Worm (Caenorhabditis elegans) whole organism, early embryonic: ENCODE measurements around the gene Y46G5A.18.

ENCODE experiments used
- F13C5.2 ChIP-seq: sonication (generic microtip); optimal IDR thresholded peaks from 2 replicates; lab custom pipeline; 2017; ENCODE audit warnings: mild to moderate bottlenecking, missing genetic modification characterization, inconsistent platforms, missing compliant biosample characterization
- aly-1 ChIP-seq: sonication (generic microtip); optimal IDR thresholded peaks from 2 replicates; lab custom pipeline; 2016; ENCODE audit warnings: missing genetic modification characterization, missing compliant biosample characterization
- ama-1 ChIP-seq: fragments of 150-350 bp; optimal IDR thresholded peaks from 2 replicates; lab custom pipeline; 2014
- ceh-36 ChIP-seq: sonication (generic microtip); optimal IDR thresholded peaks from 2 replicates; lab custom pipeline; 2016; ENCODE audit warnings: missing genetic modification characterization, inconsistent platforms, missing compliant biosample characterization
- flt-1 ChIP-seq: fragments of 200-800 bp; sonication (Bioruptor generic); IDR thresholded peaks from 2 replicates; pipeline ENCODE4 v1.3.6; 2022; ENCODE audit warnings: missing genetic modification characterization, missing compliant biosample characterization
- hmbx-1 ChIP-seq: sonication (generic microtip); optimal IDR thresholded peaks from 2 replicates; lab custom pipeline; 2016; ENCODE audit warnings: mild to moderate bottlenecking, missing genetic modification characterization, missing compliant biosample characterization
- hmg-4 ChIP-seq: fragments of 200-800 bp; sonication (Bioruptor generic); optimal IDR thresholded peaks from 2 replicates; lab custom pipeline; 2018; ENCODE audit warnings: mild to moderate bottlenecking, missing genetic modification characterization, missing compliant biosample characterization
- pes-1 ChIP-seq: fragments of 200-800 bp; sonication (Bioruptor generic); IDR thresholded peaks from 2 replicates; pipeline ENCODE4 v1.3.6; 2022; ENCODE audit warnings: missing genetic modification reagents, missing genetic modification characterization, missing compliant biosample characterization
- scrt-1 ChIP-seq: fragments of 200-800 bp; sonication (Bioruptor generic); IDR thresholded peaks from 2 replicates; pipeline ENCODE4 v1.3.6; 2022; ENCODE audit warnings: missing genetic modification characterization, missing compliant biosample characterization
- sea-1 ChIP-seq: fragments of 200-800 bp; sonication (Bioruptor generic); conservative IDR thresholded peaks from 2 replicates; pipeline ENCODE4 v1.3.6; 2022; ENCODE audit warnings: missing genetic modification characterization, missing compliant biosample characterization

DNA sequence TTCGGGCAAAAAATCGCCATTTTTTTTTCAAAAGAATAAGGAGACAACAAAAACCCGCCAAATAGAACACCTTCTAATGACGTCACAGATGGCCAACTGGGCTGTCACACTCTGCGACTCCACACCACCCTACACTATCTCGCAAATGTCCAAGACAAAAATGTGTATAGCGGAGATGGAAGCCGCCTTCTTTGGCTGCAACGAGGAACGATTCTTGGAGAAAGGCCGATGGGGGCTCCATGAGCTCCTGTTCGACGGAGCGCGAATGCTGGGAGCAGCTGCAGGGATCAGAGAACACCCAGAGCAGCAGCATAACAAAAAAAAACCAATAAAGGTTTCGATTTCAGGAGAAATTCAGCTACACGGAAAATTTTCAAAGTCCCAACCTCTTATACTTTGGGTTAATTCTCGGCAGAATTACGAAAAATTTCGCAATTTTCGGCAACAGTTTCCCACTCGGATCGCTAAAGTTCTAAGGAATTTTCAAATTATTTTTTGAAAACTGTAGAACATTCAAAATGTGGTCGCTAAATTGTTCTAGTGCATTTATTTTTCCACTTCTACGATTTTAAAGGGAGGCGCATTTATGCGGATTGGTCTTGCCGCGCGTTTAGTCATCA, 814 bp upstream of the Y46G5A.18 start:
- no peak for TF ChIP-seq flt-1 (GFP tag; lab: Robert Waterston, UW)
- TF ChIP-seq hmbx-1 (tag; lab: Kevin White, UChicago), result no peak
- TF ChIP-seq hmg-4, result no peak
- no peak for TF ChIP-seq aly-1 (tag; lab: Kevin White, UChicago)
- no peak for TF ChIP-seq ama-1 (lab: Kevin White, UChicago)
- TF ChIP-seq pes-1 (GFP tag; lab: Robert Waterston, UW), result no peak
- TF ChIP-seq ceh-36, result no peak
- TF ChIP-seq scrt-1 (GFP tag; lab: Robert Waterston, UW), result no peak
- no peak for TF ChIP-seq F13C5.2
- TF ChIP-seq sea-1 (GFP tag; lab: Robert Waterston, UW), result no peak
